Worm (Caenorhabditis elegans) whole organism, young adult: ENCODE data around the gene ZC513.2.

Experiments used
- B0336.3 ChIP-seq: fragments of 200-800 bp; sonication (Bioruptor generic); IDR thresholded peaks from 2 replicates; pipeline ENCODE4 v1.3.6; 2022; ENCODE audit warnings: missing genetic modification characterization, missing compliant biosample characterization
- C06A6.2 ChIP-seq: fragments of 200-800 bp; sonication (Bioruptor generic); conservative IDR thresholded peaks from 2 replicates; pipeline ENCODE4 v1.3.6; 2022; ENCODE audit warnings: missing genetic modification characterization, missing compliant biosample characterization
- C17E4.6 ChIP-seq: fragments of 200-800 bp; sonication (Bioruptor generic); IDR thresholded peaks from 2 replicates; pipeline ENCODE4 v1.3.6; 2022; ENCODE audit warnings: missing genetic modification reagents, missing genetic modification characterization, missing compliant biosample characterization
- F10E7.11 ChIP-seq: sonication (generic microtip); optimal IDR thresholded peaks from 2 replicates; lab custom pipeline; 2017; ENCODE audit warnings: mild to moderate bottlenecking, missing genetic modification characterization, moderate library complexity, missing compliant biosample characterization
- F22D6.2 ChIP-seq: sonication (generic microtip); optimal IDR thresholded peaks from 2 replicates; lab custom pipeline; 2016; ENCODE audit warnings: mild to moderate bottlenecking, missing genetic modification characterization, missing compliant biosample characterization
- F23B12.7 ChIP-seq: sonication (generic microtip); optimal IDR thresholded peaks from 2 replicates; lab custom pipeline; 2017; ENCODE audit warnings: missing genetic modification characterization, mild to moderate bottlenecking, missing compliant biosample characterization, antibody characterized with exemption, moderate library complexity; ENCODE audit not compliant: insufficient read depth
- F33H1.4 ChIP-seq: fragments of 200-800 bp; sonication (Bioruptor generic); IDR thresholded peaks from 2 replicates; pipeline ENCODE4 v1.3.6; 2022; ENCODE audit warnings: missing genetic modification reagents, missing genetic modification characterization, missing compliant biosample characterization
- F37B4.10 ChIP-seq: fragments of 200-800 bp; sonication (Bioruptor generic); IDR thresholded peaks from 2 replicates; pipeline ENCODE4 v1.3.6; 2022; ENCODE audit warnings: missing genetic modification characterization, missing compliant biosample characterization
- F39B2.1 ChIP-seq: fragments of 200-800 bp; sonication (Bioruptor generic); IDR thresholded peaks from 2 replicates; pipeline ENCODE4 v1.3.6; 2022; ENCODE audit warnings: missing genetic modification reagents, missing genetic modification characterization, missing compliant biosample characterization
- K11D2.4 ChIP-seq: fragments of 200-800 bp; sonication (Bioruptor generic); IDR thresholded peaks from 2 replicates; pipeline ENCODE4 v1.3.6; 2022; ENCODE audit warnings: missing genetic modification reagents, missing genetic modification characterization, missing compliant biosample characterization
- T07F8.4 ChIP-seq: sonication (generic microtip); optimal IDR thresholded peaks from 2 replicates; lab custom pipeline; 2016; ENCODE audit warnings: mild to moderate bottlenecking, missing genetic modification characterization, moderate library complexity, missing compliant biosample characterization
- Y95B8A.8 ChIP-seq: fragments of 200-800 bp; sonication (Bioruptor generic); IDR thresholded peaks from 2 replicates; pipeline ENCODE4 v1.3.6; 2022; ENCODE audit warnings: missing genetic modification reagents, missing genetic modification characterization, missing compliant biosample characterization
- ZK185.1 ChIP-seq: sonication (generic microtip); optimal IDR thresholded peaks from 2 replicates; lab custom pipeline; 2016; ENCODE audit warnings: mild to moderate bottlenecking, missing genetic modification characterization, missing compliant biosample characterization; ENCODE audit not compliant: poor library complexity, severe bottlenecking
- aptf-3 ChIP-seq: fragments of 200-800 bp; sonication (Bioruptor generic); IDR thresholded peaks from 2 replicates; pipeline ENCODE4 v1.3.6; 2022; ENCODE audit warnings: missing genetic modification characterization, missing compliant biosample characterization
- atf-7 ChIP-seq: sonication (generic microtip); optimal IDR thresholded peaks from 2 replicates; lab custom pipeline; 2017; ENCODE audit warnings: mild to moderate bottlenecking, missing genetic modification characterization, missing compliant biosample characterization
- attf-3 ChIP-seq: fragments of 200-800 bp; sonication (Bioruptor generic); conservative IDR thresholded peaks from 2 replicates; pipeline ENCODE4 v1.3.6; 2022; ENCODE audit warnings: missing genetic modification reagents, missing genetic modification characterization, missing compliant biosample characterization
- attf-6 ChIP-seq: fragments of 200-800 bp; sonication (Bioruptor generic); IDR thresholded peaks from 2 replicates; pipeline ENCODE4 v1.3.6; 2022; ENCODE audit warnings: missing genetic modification reagents, missing genetic modification characterization, missing compliant biosample characterization
- ceh-27 ChIP-seq: fragments of 200-800 bp; sonication (Bioruptor generic); optimal IDR thresholded peaks from 2 replicates; lab custom pipeline; 2018; ENCODE audit warnings: mild to moderate bottlenecking, missing genetic modification characterization, moderate library complexity, missing compliant biosample characterization
- dpff-1 ChIP-seq: sonication (generic microtip); optimal IDR thresholded peaks from 2 replicates; lab custom pipeline; 2017; ENCODE audit warnings: mild to moderate bottlenecking, missing genetic modification characterization, missing compliant biosample characterization
- dpl-1 ChIP-seq: fragments of 150-350 bp; optimal IDR thresholded peaks from 2 replicates; lab custom pipeline; 2014; ENCODE audit warnings: missing biosample characterization, missing genetic modification reagents, missing genetic modification characterization
- egl-44 ChIP-seq: fragments of 200-800 bp; sonication (Bioruptor generic); IDR thresholded peaks from 2 replicates; pipeline ENCODE4 v1.3.6; 2022; ENCODE audit warnings: missing genetic modification reagents, missing genetic modification characterization, missing compliant biosample characterization
- egrh-3 ChIP-seq: fragments of 200-800 bp; sonication (Bioruptor generic); IDR thresholded peaks from 2 replicates; pipeline ENCODE4 v1.3.6; 2022; ENCODE audit warnings: missing genetic modification reagents, missing genetic modification characterization, missing compliant biosample characterization
- fkh-3 ChIP-seq: sonication (generic microtip); optimal IDR thresholded peaks from 2 replicates; lab custom pipeline; 2016; ENCODE audit warnings: mild to moderate bottlenecking, missing genetic modification characterization, missing compliant biosample characterization
- gei-17 ChIP-seq: fragments of 200-800 bp; sonication (Bioruptor generic); optimal IDR thresholded peaks from 2 replicates; lab custom pipeline; 2018; ENCODE audit warnings: mild to moderate bottlenecking, missing genetic modification characterization, missing compliant biosample characterization
- him-1 ChIP-seq: sonication (generic microtip); optimal IDR thresholded peaks from 2 replicates; lab custom pipeline; 2016; ENCODE audit warnings: missing genotype, missing genetic modification reagents, missing genetic modification characterization, missing compliant biosample characterization
- hlh-12 ChIP-seq: sonication (generic microtip); optimal IDR thresholded peaks from 2 replicates; lab custom pipeline; 2016; ENCODE audit warnings: missing genetic modification characterization, missing compliant biosample characterization
- hlh-26 ChIP-seq: fragments of 200-800 bp; sonication (Bioruptor generic); conservative IDR thresholded peaks from 2 replicates; pipeline ENCODE4 v1.3.6; 2022; ENCODE audit warnings: missing genetic modification reagents, missing genetic modification characterization, missing compliant biosample characterization
- hmg-1.2 ChIP-seq: fragments of 200-800 bp; sonication (Bioruptor generic); IDR thresholded peaks from 2 replicates; pipeline ENCODE4 v1.3.6; 2022; ENCODE audit warnings: missing genetic modification reagents, missing genetic modification characterization, missing compliant biosample characterization
- hsf-1 ChIP-seq: fragments of 200-800 bp; sonication (Bioruptor generic); IDR thresholded peaks from 2 replicates; pipeline ENCODE4 v1.3.6; 2022; ENCODE audit warnings: missing genetic modification reagents, missing genetic modification characterization, missing compliant biosample characterization
- lin-35 ChIP-seq, 3 experiments: fragments of 150-350 bp in 2 of 3; sonication (generic microtip) in 1 of 3; optimal IDR thresholded peaks; 2 replicates each; lab custom pipeline; 2014 to 2018; ENCODE audit warnings: missing biosample characterization in 3 of 3, missing genetic modification characterization in 3 of 3, missing genetic modification reagents in 3 of 3
- lir-1 ChIP-seq: fragments of 200-800 bp; sonication (Bioruptor generic); conservative IDR thresholded peaks from 2 replicates; pipeline ENCODE4 v1.3.6; 2022; ENCODE audit warnings: missing genetic modification reagents, missing genetic modification characterization, missing compliant biosample characterization
- mel-28 ChIP-seq: sonication (generic microtip); optimal IDR thresholded peaks from 2 replicates; lab custom pipeline; 2016; ENCODE audit warnings: borderline replicate concordance, mild to moderate bottlenecking, missing genetic modification characterization, missing compliant biosample characterization
- mes-4 ChIP-seq: sonication (generic microtip); optimal IDR thresholded peaks from 2 replicates; lab custom pipeline; 2016; ENCODE audit warnings: missing genotype, missing genetic modification characterization, missing compliant biosample characterization
- nhr-80 ChIP-seq: sonication (generic microtip); optimal IDR thresholded peaks from 2 replicates; lab custom pipeline; 2016; ENCODE audit warnings: missing genetic modification characterization, missing compliant biosample characterization
- nhr-90 ChIP-seq: sonication (generic microtip); optimal IDR thresholded peaks from 2 replicates; lab custom pipeline; 2016; ENCODE audit warnings: missing genotype, mild to moderate bottlenecking, missing genetic modification characterization, missing compliant biosample characterization
- rec-8 ChIP-seq, 2 experiments: sonication (generic microtip); optimal IDR thresholded peaks; 2 replicates each; lab custom pipeline; 2016; ENCODE audit warnings: mild to moderate bottlenecking in 2 of 2, missing genetic modification characterization in 2 of 2, missing genetic modification reagents in 2 of 2, missing genotype in 2 of 2, missing biosample characterization in 1 of 2, missing compliant biosample characterization in 1 of 2, moderate library complexity in 1 of 2
- rpc-1 ChIP-seq, 2 experiments: fragments of 150-350 bp in 1 of 2; sonication (generic microtip) in 1 of 2; optimal IDR thresholded peaks; 2 replicates each; lab custom pipeline; 2014 to 2018; ENCODE audit warnings: missing biosample characterization in 1 of 2, missing genetic modification characterization in 1 of 2, missing genetic modification reagents in 1 of 2, missing genotype in 1 of 2
- unc-130 ChIP-seq: sonication (generic microtip); optimal IDR thresholded peaks from 2 replicates; lab custom pipeline; 2016; ENCODE audit warnings: missing genetic modification reagents, missing genetic modification characterization, missing compliant biosample characterization
- unc-62 ChIP-seq: fragments of 150-350 bp; optimal IDR thresholded peaks from 2 replicates; lab custom pipeline; 2014; ENCODE audit warnings: missing biosample characterization, missing genetic modification reagents, missing genetic modification characterization
- xnd-1 ChIP-seq: sonication (generic microtip); optimal IDR thresholded peaks from 2 replicates; lab custom pipeline; 2016; ENCODE audit warnings: missing genotype, missing genetic modification reagents, missing genetic modification characterization, missing compliant biosample characterization
- zfh-2 ChIP-seq: fragments of 200-800 bp; sonication (Bioruptor generic); conservative IDR thresholded peaks from 2 replicates; pipeline ENCODE4 v1.3.6; 2022; ENCODE audit warnings: missing genetic modification reagents, missing genetic modification characterization, missing compliant biosample characterization
- ztf-25 ChIP-seq: fragments of 200-800 bp; sonication (Bioruptor generic); IDR thresholded peaks from 2 replicates; pipeline ENCODE4 v1.3.6; 2022; ENCODE audit warnings: missing genetic modification reagents, missing genetic modification characterization, missing compliant biosample characterization
- ztf-28 ChIP-seq: fragments of 200-800 bp; sonication (Bioruptor generic); IDR thresholded peaks from 2 replicates; pipeline ENCODE4 v1.3.6; 2022; ENCODE audit warnings: missing genetic modification reagents, missing genetic modification characterization, missing compliant biosample characterization

ZC513.2 gene

DNA sequence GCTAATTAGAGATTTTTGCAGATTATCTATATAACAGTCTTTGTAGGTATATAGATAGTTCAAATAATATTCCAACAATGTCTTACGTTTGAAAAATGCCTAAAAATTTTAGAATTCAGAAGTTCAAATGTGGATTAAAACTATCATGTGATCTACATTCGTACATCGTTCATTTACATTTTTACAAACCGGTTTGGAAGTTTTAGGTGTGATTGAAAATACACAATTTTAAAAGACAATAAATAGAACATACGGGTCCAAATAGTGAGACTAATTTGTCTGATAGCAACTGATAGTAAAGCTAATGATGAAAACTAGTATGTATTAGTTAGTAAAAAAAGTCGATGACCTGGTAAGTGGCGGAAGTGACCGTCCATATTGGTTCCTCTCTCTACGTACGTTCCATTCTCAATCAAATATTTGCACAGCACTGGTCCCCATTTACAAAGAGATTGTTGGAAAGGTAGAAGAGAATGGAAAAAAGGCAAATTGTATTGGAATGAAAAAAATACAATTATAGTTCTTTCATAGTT is 12.8 kb upstream of the ZC513.2 start:
- TF ChIP-seq F23B12.7 (no peak), dpff-1 (no peak), B0336.3 (GFP tag; lab: Robert Waterston, UW) (no peak), hlh-12 (tag; lab: Kevin White, UChicago) (no peak), ZK185.1 (no peak), ztf-25 (GFP tag; lab: Robert Waterston, UW) (no peak), lir-1 (no peak), him-1 (tag; lab: Kevin White, UChicago) (no peak), attf-6 (GFP tag; lab: Robert Waterston, UW) (no peak)

DNA sequence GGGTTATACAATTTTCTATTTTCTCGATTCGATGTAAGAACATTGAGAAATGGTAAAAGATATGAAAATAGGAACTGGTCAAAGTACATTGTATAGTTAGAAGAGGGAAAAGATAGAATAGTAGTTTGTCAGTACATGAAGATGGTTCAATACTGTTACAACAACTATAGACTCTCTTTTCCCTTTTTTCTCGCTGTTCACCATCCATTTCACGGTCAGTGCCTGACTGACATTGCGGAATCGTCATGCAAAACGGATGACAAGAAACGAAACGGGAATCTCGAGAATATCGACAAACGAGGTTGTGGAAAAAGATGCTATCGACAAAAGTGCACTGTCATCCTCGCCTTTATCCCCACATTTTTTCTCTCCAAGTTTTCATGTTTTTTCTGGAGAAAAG is 10.6 kb upstream of the ZC513.2 start:
- TF ChIP-seq K11D2.4 (GFP tag; lab: Robert Waterston, UW) (no peak), nhr-80 (tag; lab: Kevin White, UChicago) (no peak), egl-44 (no peak), rec-8 (tag; optimal IDR thresholded peaks at IDR 0.05; lab: Kevin White, UChicago) (no peak), mel-28 (no peak), C06A6.2 (GFP tag; lab: Robert Waterston, UW) (no peak), xnd-1 (tag; lab: Kevin White, UChicago) (no peak), F22D6.2 (tag; lab: Kevin White, UChicago) (no peak), egrh-3 (no peak), C17E4.6 (GFP tag; lab: Robert Waterston, UW) (no peak), unc-130 (GFP tag; lab: Kevin White, UChicago) (no peak), gei-17 (GFP tag; lab: Kevin White, UChicago) (no peak), lin-35 (GFP tag; optimal IDR thresholded peaks at IDR 0.05; lab: Kevin White, UChicago) (no peak), hlh-26 (GFP tag; lab: Robert Waterston, UW) (no peak), ztf-28 (GFP tag; lab: Robert Waterston, UW) (no peak), T07F8.4 (tag; lab: Kevin White, UChicago) (no peak), ceh-27 (GFP tag; lab: Kevin White, UChicago) (no peak), hmg-1.2 (GFP tag; lab: Robert Waterston, UW) (no peak), mes-4 (tag; lab: Kevin White, UChicago) (no peak), unc-62 (GFP tag; lab: Kevin White, UChicago) (no peak)

DNA sequence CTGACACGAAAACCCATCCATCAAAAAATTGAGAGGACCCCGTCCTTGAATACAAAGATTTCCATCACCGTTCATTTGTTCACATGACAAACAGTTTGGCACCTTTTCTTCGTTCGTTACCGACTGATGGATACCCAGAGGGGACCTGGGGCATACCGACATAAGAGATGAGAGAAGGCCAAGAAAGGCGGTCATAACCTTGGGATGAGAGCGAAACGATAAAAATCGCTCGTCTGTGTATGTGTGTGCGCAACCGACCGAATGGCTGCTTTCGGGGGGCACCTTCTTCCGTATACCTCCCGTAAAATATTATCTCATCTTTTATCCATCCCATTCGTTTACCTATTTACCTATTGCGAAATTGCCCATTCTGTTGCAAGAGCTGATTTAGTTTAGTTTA is 9.3 kb upstream of the ZC513.2 start:
- TF ChIP-seq fkh-3 (tag; lab: Kevin White, UChicago), result no peak
- TF ChIP-seq nhr-90 (tag; lab: Kevin White, UChicago), result no peak
- TF ChIP-seq hsf-1 (GFP tag; lab: Robert Waterston, UW), result no peak
- TF ChIP-seq mel-28, result no peak
- TF ChIP-seq F39B2.1, result no peak
- TF ChIP-seq Y95B8A.8 (GFP tag; lab: Robert Waterston, UW), result no peak
- no peak for TF ChIP-seq F37B4.10
- TF ChIP-seq hlh-12 (tag; lab: Kevin White, UChicago), result no peak
- no peak for TF ChIP-seq rpc-1 (optimal IDR thresholded peaks at IDR 0.05; lab: Kevin White, UChicago)
- no peak for TF ChIP-seq rpc-1 (tag; optimal IDR thresholded peaks at IDR 0.05; lab: Kevin White, UChicago)
- no peak for TF ChIP-seq aptf-3 (GFP tag; lab: Robert Waterston, UW)
- no peak for TF ChIP-seq attf-3 (GFP tag; lab: Robert Waterston, UW)
- no peak for TF ChIP-seq dpl-1 (GFP tag; lab: Kevin White, UChicago)
- no peak for TF ChIP-seq him-1 (tag; lab: Kevin White, UChicago)
- TF ChIP-seq F23B12.7, result no peak
- no peak for TF ChIP-seq zfh-2 (GFP tag; lab: Robert Waterston, UW)
- TF ChIP-seq atf-7 (tag; lab: Kevin White, UChicago), result no peak
- TF ChIP-seq gei-17 (GFP tag; lab: Kevin White, UChicago), result no peak
- TF ChIP-seq F33H1.4 (GFP tag; lab: Robert Waterston, UW), result no peak
- TF ChIP-seq F10E7.11, result no peak
- TF ChIP-seq, all 124 proteins: peak for 0
